Worm (Caenorhabditis elegans): ENCODE measurements around the gene txt-13.

Gene txt-13

DNA sequence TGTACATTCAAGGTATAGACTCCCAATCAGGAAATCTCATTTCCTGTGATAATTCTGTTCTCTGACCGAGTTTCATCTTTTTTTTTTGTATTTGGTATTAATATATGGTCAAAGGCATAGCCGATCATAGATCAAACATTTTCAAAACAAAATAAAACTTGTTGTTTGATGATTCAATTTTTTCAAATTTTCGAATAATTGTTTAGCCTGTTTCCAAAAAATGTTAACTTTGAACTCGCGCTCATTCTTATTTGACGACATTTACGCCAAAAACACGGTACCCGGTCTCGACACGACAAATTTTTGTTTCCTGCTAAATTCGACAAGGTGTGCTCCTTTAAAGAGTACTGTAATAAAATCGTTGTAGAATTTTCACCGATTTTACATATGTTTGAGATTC lies 38.4 kb downstream of the txt-13 start:
- no peak for TF ChIP-seq unc-3 (GFP tag; conservative IDR thresholded peaks at IDR 0.05)
- TF ChIP-seq unc-3 (tag; optimal IDR thresholded peaks at IDR 0.05): no peak
- TF ChIP-seq zip-5 (tag; optimal IDR thresholded peaks at IDR 0.05): no peak
- no peak for TF ChIP-seq T23F11.4 (GFP tag; optimal IDR thresholded peaks at IDR 0.05)
- TF ChIP-seq ceh-6 (GFP tag; optimal IDR thresholded peaks at IDR 0.05): no peak
- no peak for TF ChIP-seq sox-2 (GFP tag; IDR thresholded peaks at IDR 0.05)
- TF ChIP-seq hlh-30 (tag; optimal IDR thresholded peaks at IDR 0.05; ENCODE audit: insufficient read depth): no peak
- TF ChIP-seq K02D7.2 (tag; optimal IDR thresholded peaks at IDR 0.05): no peak

DNA sequence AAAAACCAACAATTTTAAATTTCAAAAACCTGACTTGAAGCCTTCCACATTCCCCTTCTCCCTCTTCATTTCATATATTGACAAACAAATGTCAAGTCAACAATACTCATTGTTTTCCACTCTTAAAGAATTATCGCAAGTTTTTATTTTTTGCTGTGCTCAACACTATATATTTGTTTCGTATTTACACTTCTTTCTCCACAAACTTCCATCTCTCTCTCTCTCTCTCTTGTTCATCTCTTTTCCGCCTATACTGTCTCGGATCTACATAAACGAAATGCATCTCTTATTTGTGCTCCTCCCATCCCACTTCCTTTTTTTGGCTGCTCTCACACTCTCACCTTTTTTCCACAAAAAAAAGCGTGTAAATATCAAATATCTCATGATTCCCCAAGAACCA lies 42.3 kb downstream of the txt-13 start, which contains the start of gene C14A4.12:
C14A4.12 (plus strand) TSS at position 301 of the 400 bp plus-strand sequence.
- TF ChIP-seq fkh-10 (GFP tag; optimal IDR thresholded peaks at IDR 0.05): no peak
- TF ChIP-seq ceh-24 (tag; optimal IDR thresholded peaks at IDR 0.05): no peak
- no peak for TF ChIP-seq C08G9.2 (tag; optimal IDR thresholded peaks at IDR 0.05)

DNA sequence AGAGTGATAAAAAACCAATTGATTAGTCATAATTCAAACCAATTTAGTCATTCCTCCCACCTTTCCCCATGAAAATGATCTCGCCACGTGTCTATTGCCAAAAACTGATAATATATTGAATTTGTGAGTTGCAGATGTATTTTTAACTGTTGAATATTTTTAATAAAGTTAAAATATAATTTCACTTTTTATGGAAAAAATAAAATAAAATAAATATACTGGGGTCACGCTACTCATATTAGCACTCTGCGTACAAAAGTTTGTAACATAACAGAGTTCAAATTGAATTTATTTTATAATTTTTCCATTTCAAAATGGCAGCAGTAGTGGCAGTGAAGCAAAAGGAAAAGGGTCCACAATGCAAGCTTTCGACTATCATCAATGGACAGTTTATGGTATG lies 47.8 kb downstream of the txt-13 start, which contains the start of gene C14A4.13:
C14A4.13 (plus strand) TSS at position 301 of the 400 bp plus-strand sequence.
- no peak for TF ChIP-seq hlh-30 (tag; optimal IDR thresholded peaks at IDR 0.05; ENCODE audit: insufficient read depth)
